Worm (Caenorhabditis elegans) whole organism, L1 larva: ENCODE measurements around the gene cni-1.
"Not testable (repeated sequence)": the region's sequence is repeated elsewhere in the genome, so short reads cannot be mapped to it uniquely, and the experiment has no call there.

ENCODE experiments used
- C04F5.9 ChIP-seq: sonication (generic microtip); optimal IDR thresholded peaks from 2 replicates; lab custom pipeline; 2016; ENCODE audit warnings: missing genetic modification characterization, missing compliant biosample characterization
- Y116A8C.19 ChIP-seq: sonication (generic microtip); optimal IDR thresholded peaks from 2 replicates; lab custom pipeline; 2016; ENCODE audit warnings: missing compliant biosample characterization, missing genetic modification characterization, borderline replicate concordance
- ama-1 ChIP-seq: fragments of 150-350 bp; optimal IDR thresholded peaks from 2 replicates; lab custom pipeline; 2014
- blmp-1 ChIP-seq: fragments of 150-350 bp; optimal IDR thresholded peaks from 2 replicates; lab custom pipeline; 2014; ENCODE audit warnings: missing biosample characterization, missing genetic modification characterization
- ceh-8 ChIP-seq: fragments of 200-800 bp; sonication (Bioruptor generic); optimal IDR thresholded peaks from 2 replicates; lab custom pipeline; 2018; ENCODE audit warnings: mild to moderate bottlenecking, missing genetic modification characterization, moderate library complexity, missing compliant biosample characterization
- ceh-88 ChIP-seq: fragments of 200-800 bp; sonication (Bioruptor generic); IDR thresholded peaks from 2 replicates; pipeline ENCODE4 v1.3.6; 2022; ENCODE audit warnings: missing genetic modification characterization, missing compliant biosample characterization
- ces-1 ChIP-seq: fragments of 150-350 bp; optimal IDR thresholded peaks from 2 replicates; lab custom pipeline; 2014; ENCODE audit warnings: missing biosample characterization, missing genetic modification reagents, missing genetic modification characterization
- efl-1 ChIP-seq, 4 experiments: fragments of 150-350 bp; optimal IDR thresholded peaks in 3 of 4; peaks in 1 of 4; 1 replicate in 1 of 4; 2 replicates in 3 of 4; lab custom pipeline; 2014; ENCODE audit warnings: missing biosample characterization in 2 of 4, missing genetic modification characterization in 2 of 4, missing genetic modification reagents in 2 of 4
- efl-3 ChIP-seq: fragments of 200-800 bp; sonication (Bioruptor generic); optimal IDR thresholded peaks from 2 replicates; lab custom pipeline; 2018; ENCODE audit warnings: mild to moderate bottlenecking, missing genetic modification characterization, missing compliant biosample characterization
- elt-2 ChIP-seq: sonication (generic microtip); optimal IDR thresholded peaks from 2 replicates; lab custom pipeline; 2016; ENCODE audit warnings: missing genetic modification characterization, mild to moderate bottlenecking, inconsistent platforms, missing compliant biosample characterization, missing genetic modification reagents
- elt-3 ChIP-seq, 6 experiments: fragments of 150-350 bp in 1 of 6; sonication (generic microtip); optimal IDR thresholded peaks; 2 replicates each; lab custom pipeline; 2017 to 2018; ENCODE audit warnings: missing biosample characterization in 6 of 6, missing genetic modification characterization in 6 of 6, inconsistent platforms in 1 of 6
- ets-5 ChIP-seq: fragments of 200-800 bp; sonication (Bioruptor generic); IDR thresholded peaks from 2 replicates; pipeline ENCODE4 v1.3.6; 2022; ENCODE audit warnings: missing genetic modification characterization, missing compliant biosample characterization
- fkh-4 ChIP-seq: sonication (generic microtip); optimal IDR thresholded peaks from 2 replicates; lab custom pipeline; 2016; ENCODE audit warnings: missing compliant biosample characterization, missing genetic modification characterization, borderline replicate concordance
- hpl-2 ChIP-seq: fragments of 150-350 bp; optimal IDR thresholded peaks from 2 replicates; lab custom pipeline; 2014; ENCODE audit warnings: missing biosample characterization, missing genetic modification reagents, missing genetic modification characterization
- isw-1 ChIP-seq: fragments of 200-800 bp; sonication (Bioruptor generic); IDR thresholded peaks from 2 replicates; pipeline ENCODE4 v1.3.6; 2022; ENCODE audit warnings: missing genetic modification characterization, missing compliant biosample characterization
- lin-39 ChIP-seq: fragments of 150-350 bp; optimal IDR thresholded peaks from 2 replicates; lab custom pipeline; 2014; ENCODE audit warnings: missing biosample characterization, missing genetic modification reagents, missing genetic modification characterization
- lir-3 ChIP-seq: sonication (generic microtip); optimal IDR thresholded peaks from 2 replicates; lab custom pipeline; 2016; ENCODE audit warnings: mild to moderate bottlenecking, missing genetic modification characterization, moderate library complexity, missing compliant biosample characterization; ENCODE audit not compliant: poor library complexity
- lsy-2 ChIP-seq, 2 experiments: fragments of 150-350 bp; optimal IDR thresholded peaks; 2 replicates each; lab custom pipeline; 2014; ENCODE audit warnings: missing biosample characterization in 2 of 2, missing genetic modification characterization in 2 of 2
- mef-2 ChIP-seq: fragments of 150-350 bp; optimal IDR thresholded peaks from 2 replicates; lab custom pipeline; 2014; ENCODE audit warnings: missing biosample characterization, missing genetic modification characterization
- mep-1 ChIP-seq: fragments of 150-350 bp; optimal IDR thresholded peaks from 2 replicates; lab custom pipeline; 2014; ENCODE audit warnings: missing biosample characterization, missing genetic modification characterization
- nhr-19 ChIP-seq: fragments of 200-800 bp; sonication (Bioruptor generic); conservative IDR thresholded peaks from 2 replicates; pipeline ENCODE4 v1.3.6; 2022; ENCODE audit warnings: missing genetic modification characterization, missing compliant biosample characterization
- nhr-20 ChIP-seq: sonication (generic microtip); optimal IDR thresholded peaks from 2 replicates; lab custom pipeline; 2016; ENCODE audit warnings: mild to moderate bottlenecking, missing genetic modification characterization, missing compliant biosample characterization
- nhr-76 ChIP-seq: sonication (generic microtip); optimal IDR thresholded peaks from 2 replicates; lab custom pipeline; 2017; ENCODE audit warnings: missing biosample characterization, missing genetic modification characterization
- nhr-90 ChIP-seq: sonication (generic microtip); optimal IDR thresholded peaks from 2 replicates; lab custom pipeline; 2016; ENCODE audit warnings: mild to moderate bottlenecking, missing genetic modification characterization, missing compliant biosample characterization; ENCODE audit not compliant: poor library complexity
- pqm-1 ChIP-seq: sonication (generic microtip); optimal IDR thresholded peaks from 3 replicates; lab custom pipeline; 2017; ENCODE audit warnings: missing biosample characterization, missing genetic modification characterization
- snpc-4 ChIP-seq: fragments of 150-350 bp; optimal IDR thresholded peaks from 2 replicates; lab custom pipeline; 2014; ENCODE audit warnings: missing biosample characterization, missing genetic modification characterization
- sup-37 ChIP-seq: fragments of 200-800 bp; sonication (Bioruptor generic); optimal IDR thresholded peaks from 2 replicates; lab custom pipeline; 2018; ENCODE audit warnings: mild to moderate bottlenecking, missing genetic modification characterization, missing compliant biosample characterization
- unc-62 ChIP-seq: fragments of 150-350 bp; optimal IDR thresholded peaks from 2 replicates; lab custom pipeline; 2014; ENCODE audit warnings: missing biosample characterization, missing genetic modification reagents, missing genetic modification characterization
- vab-15 ChIP-seq: sonication (generic microtip); optimal IDR thresholded peaks from 2 replicates; lab custom pipeline; 2017; ENCODE audit warnings: missing genotype, mild to moderate bottlenecking, missing genetic modification characterization, missing compliant biosample characterization
- ztf-11 ChIP-seq, 2 experiments: sonication (generic microtip); optimal IDR thresholded peaks; 2 replicates each; lab custom pipeline; 2016 to 2017; ENCODE audit warnings: missing genetic modification characterization in 2 of 2, missing biosample characterization in 1 of 2, missing compliant biosample characterization in 1 of 2

The cni-1 gene

DNA sequence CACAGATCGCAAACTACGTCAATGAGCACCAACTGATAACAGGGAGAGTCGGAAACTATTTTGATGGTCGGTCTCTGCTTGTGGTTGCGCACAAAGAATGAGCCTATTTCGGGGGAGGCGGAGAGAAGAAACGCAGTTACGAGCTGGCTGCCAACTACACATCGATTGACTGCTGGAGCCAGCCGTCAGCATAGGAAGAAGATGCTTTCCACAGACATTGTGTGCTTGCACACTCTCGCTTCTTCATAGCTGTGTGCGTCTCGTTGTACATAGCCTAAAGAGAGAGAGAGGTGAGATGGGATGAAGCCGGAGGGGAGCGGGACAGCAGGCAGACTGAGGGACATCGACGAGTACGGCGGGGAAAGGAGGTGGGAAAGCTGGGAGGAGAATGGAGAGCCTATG is 49.7 kb upstream of the cni-1 start (continued):
- TF ChIP-seq Y116A8C.19 (tag; lab: Kevin White, UChicago), result no peak
- no peak for TF ChIP-seq snpc-4
- TF ChIP-seq ets-5 (GFP tag; lab: Robert Waterston, UW), result no peak

DNA sequence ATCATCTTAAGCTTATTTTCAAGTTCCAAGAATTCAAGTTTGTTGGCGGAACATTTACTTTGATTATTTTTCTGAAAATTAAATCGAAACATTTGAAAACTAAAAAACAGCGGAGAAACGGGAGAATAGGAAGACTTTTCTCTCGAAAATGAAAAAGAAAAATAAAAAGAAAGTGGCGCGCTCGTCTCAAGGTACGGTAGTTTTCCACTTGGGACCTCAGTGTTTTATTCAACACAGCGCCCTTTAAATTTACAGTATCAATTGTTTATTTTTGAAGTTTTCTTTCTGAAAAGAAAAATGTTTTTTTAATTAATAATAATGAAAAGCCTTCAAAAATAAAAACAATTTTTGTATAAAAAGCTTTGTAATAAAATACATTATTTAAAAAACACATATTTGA is 48.6 kb upstream of the cni-1 start:
- TF ChIP-seq unc-62 (no peak), lir-3 (tag; lab: Kevin White, UChicago) (no peak), nhr-76 (no peak), ceh-8 (GFP tag; lab: Kevin White, UChicago) (no peak), blmp-1 (tag; lab: Kevin White, UChicago) (peak; percentile 39), lsy-2 (tag; optimal IDR thresholded peaks at IDR 0.05; lab: Kevin White, UChicago) (peak in 1 of 2 experiments; percentile 51), ceh-88 (GFP tag; lab: Robert Waterston, UW) (no peak), hpl-2 (no peak)

DNA sequence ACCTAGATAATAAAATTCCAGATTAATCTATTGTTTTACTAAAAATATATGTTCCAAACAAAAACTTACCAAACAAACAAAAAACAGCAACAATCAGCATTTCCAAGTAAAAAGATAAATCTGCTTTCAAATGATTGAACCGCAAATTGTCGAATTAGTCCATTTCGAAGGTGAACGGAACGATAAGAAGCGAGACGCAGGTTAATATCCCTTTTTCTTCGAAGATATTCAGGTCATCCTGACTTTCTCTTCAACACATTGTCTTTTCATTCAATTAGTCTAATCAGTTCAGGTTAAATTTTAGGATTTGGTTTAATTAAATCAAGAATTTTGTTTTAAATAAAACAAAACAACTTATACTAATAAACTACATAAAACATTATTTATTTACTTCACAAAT is 46.8 kb upstream of the cni-1 start, which contains the start of gene B0365.9:
Gene B0365.9 (minus strand): TSS at position 186 of the 400 bp plus-strand sequence.
- TF ChIP-seq blmp-1 (tag; lab: Kevin White, UChicago) (peak; percentile 94), efl-1 (optimal IDR thresholded peaks at IDR 0.05; lab: Kevin White, UChicago) (no peak), efl-1 (GFP tag; optimal IDR thresholded peaks at IDR 0.05 in 1 of 2; lab: Kevin White, UChicago) (peak in 1 of 2 experiments; percentile 1), elt-3 (tag; optimal IDR thresholded peaks at IDR 0.05; lab: Kevin White, UChicago) (no peak)

DNA sequence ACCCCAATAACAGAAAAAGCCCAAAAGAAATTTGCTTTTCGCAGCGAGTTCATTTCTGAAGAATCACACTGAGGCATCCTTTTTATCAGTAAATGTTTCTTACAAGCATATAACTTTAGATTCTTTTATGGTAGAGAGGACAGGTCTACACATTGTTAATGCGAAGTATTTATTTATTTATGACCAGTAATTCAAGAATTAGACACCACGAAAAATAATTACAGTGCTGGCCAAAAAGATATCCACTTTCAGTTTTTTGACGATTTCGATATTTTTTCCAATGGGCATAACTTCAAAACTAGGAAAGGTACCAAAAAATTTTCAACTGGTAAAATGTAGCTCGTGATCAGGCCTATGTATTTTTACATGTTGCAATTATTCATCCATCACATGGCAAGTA is 45.3 kb upstream of the cni-1 start, which contains the start of gene clec-225:
Gene clec-225 (minus strand): TSS at position 101 of the 400 bp plus-strand sequence.
- TF ChIP-seq nhr-19; mep-1; nhr-20 (tag; lab: Kevin White, UChicago): not testable (repeated sequence)

DNA sequence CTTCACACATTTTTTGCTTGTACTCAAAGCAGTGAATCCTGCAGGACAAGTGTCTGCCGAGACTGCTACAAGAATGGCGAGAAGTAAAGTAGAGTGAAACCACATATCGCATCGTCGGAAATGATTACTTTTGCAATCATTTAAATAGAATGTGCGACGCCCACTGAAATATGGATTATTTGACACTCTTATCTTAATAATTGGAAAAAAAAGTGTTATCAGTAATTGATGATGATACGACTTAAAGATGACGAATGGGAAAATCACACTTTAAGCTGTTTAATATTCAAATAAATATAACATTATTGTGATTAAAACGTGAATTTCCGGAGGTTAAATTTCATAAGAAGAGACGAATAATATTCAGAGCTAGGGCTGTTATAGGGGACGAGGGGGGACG is 42.2 kb upstream of the cni-1 start, which contains the start of gene clec-41:
Gene clec-41 (minus strand): TSS at position 147 of the 400 bp plus-strand sequence.
- TF ChIP-seq elt-2 (tag; lab: Kevin White, UChicago) (peak; percentile 90), pqm-1 (tag; lab: Kevin White, UChicago) (peak; percentile 44), efl-3 (GFP tag; lab: Kevin White, UChicago) (no peak), mef-2 (no peak), ets-5 (GFP tag; lab: Robert Waterston, UW) (no peak), nhr-90 (no peak)
- TF ChIP-seq, all 84 proteins: peak for 2

DNA sequence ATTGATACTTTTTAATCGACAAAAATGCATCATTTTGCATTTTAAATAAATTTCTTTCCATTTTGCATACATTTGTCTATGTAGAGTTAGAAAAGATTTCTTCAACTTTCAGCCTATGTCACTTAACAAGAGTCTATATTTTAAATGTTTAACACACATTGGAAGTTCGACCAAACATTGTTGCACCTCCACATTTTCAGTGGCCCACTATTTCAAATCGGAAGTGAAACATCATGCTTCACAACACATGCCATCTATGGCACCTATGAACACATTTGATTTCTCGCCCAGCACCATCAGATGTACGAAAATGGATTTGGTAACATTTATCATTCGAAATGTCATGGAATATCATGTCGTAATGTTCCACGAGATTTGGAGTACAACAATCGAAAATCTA is 41.4 kb upstream of the cni-1 start, which contains the start of gene dhc-3:
Gene dhc-3 (plus strand): TSS at position 301 of the 400 bp plus-strand sequence.
- TF ChIP-seq lin-39 (tag; lab: Kevin White, UChicago) (no peak), vab-15 (no peak), fkh-4 (tag; lab: Kevin White, UChicago) (no peak)

DNA sequence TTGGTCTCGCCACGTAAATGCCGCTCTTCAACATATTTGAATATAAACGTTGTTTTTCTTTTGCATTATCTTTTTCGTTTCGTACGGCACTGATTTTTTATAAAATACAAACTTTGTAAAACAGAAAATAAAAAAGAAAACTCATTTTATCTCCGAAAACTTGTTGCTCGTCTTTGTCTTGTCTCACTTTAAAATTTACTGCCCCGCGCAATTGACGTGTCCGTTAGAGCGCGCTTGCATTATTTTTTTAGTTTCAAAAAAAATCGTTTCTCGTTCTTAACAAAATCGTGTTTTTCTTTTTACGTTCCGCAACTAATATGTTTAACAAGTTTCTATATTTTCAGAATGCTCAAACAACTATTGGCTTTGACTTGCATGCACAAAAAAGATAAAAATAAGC is 27.6 kb upstream of the cni-1 start, which contains the start of gene noca-1:
Gene noca-1 (plus strand): TSS at position 345 of the 400 bp plus-strand sequence.
- TF ChIP-seq ztf-11 (tag; optimal IDR thresholded peaks at IDR 0.05; lab: Kevin White, UChicago) (no peak), efl-1 (optimal IDR thresholded peaks at IDR 0.05; lab: Kevin White, UChicago) (peak in 1 of 2 experiments; percentile 19), efl-1 (GFP tag; optimal IDR thresholded peaks at IDR 0.05 in 1 of 2; lab: Kevin White, UChicago) (no peak)

DNA sequence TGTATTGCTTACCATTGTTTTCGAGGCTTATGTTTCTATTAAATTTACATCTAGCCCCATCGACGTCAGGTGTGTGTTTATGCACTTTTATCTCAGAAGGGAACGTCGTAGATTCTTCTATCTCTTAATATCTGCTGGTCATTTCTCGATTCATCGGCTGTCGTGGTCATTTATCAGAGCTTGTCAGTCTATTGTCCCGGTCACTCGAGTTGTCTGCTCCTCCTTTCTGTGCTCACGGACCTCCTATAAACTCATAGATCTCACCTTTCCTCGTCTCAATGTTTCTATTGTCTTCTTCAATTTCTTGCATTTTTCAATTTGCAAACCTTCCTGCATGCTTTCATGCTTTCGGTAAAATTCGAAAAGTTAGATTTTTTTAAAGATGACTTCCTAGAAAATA is 25.9 kb upstream of the cni-1 start:
- no peak for TF ChIP-seq ets-5 (GFP tag; lab: Robert Waterston, UW)
- TF ChIP-seq ama-1 (lab: Kevin White, UChicago), result no peak
- no peak for TF ChIP-seq isw-1
- no peak for TF ChIP-seq nhr-19
- TF ChIP-seq fkh-4 (tag; lab: Kevin White, UChicago), result no peak
- no peak for TF ChIP-seq ces-1 (GFP tag; lab: Kevin White, UChicago)
- TF ChIP-seq blmp-1 (tag; lab: Kevin White, UChicago), result no peak
- no peak for TF ChIP-seq ceh-8 (GFP tag; lab: Kevin White, UChicago)
- TF ChIP-seq sup-37 (GFP tag; lab: Kevin White, UChicago), result no peak
- no peak for TF ChIP-seq elt-3 (tag; optimal IDR thresholded peaks at IDR 0.05; lab: Kevin White, UChicago)
- TF ChIP-seq mef-2, result no peak
- no peak for TF ChIP-seq hpl-2
- TF ChIP-seq C04F5.9 (tag; lab: Kevin White, UChicago), result no peak
- TF ChIP-seq, all 84 proteins: peak for 0
